Fruit fly (Drosophila melanogaster) whole organism, embryonic: ENCODE measurements around the gene Larp7.
A peak's percentile ranks its signal among the peaks of the same experiment; 100 is the strongest.

Source experiments
- Adf1 ChIP-seq: fragments of 200-800 bp; sonication (Bioruptor generic); IDR thresholded peaks from 2 replicates; pipeline ENCODE4 v1.3.6; 2022; ENCODE audit warnings: missing biosample characterization, missing genetic modification characterization
- Antp ChIP-seq: fragments of 200-800 bp; sonication (Bioruptor generic); optimal IDR thresholded peaks from 3 replicates; lab custom pipeline; 2016; ENCODE audit warnings: missing biosample characterization, missing genetic modification characterization
- Atf3 ChIP-seq: fragments of 200-800 bp; sonication (Bioruptor generic); optimal IDR thresholded peaks from 3 replicates; lab custom pipeline; 2016; ENCODE audit warnings: missing biosample characterization, missing genetic modification characterization
- CG10274 ChIP-seq: fragments of 200-800 bp; sonication (Bioruptor generic); optimal IDR thresholded peaks from 3 replicates; lab custom pipeline; 2017; ENCODE audit warnings: missing biosample characterization, mild to moderate bottlenecking, missing genetic modification characterization
- CG12155 ChIP-seq: fragments of 200-800 bp; sonication (Bioruptor generic); optimal IDR thresholded peaks from 3 replicates; lab custom pipeline; 2016; ENCODE audit warnings: missing biosample characterization, missing genetic modification characterization
- CG12219 ChIP-seq: fragments of 200-800 bp; sonication (Bioruptor generic); optimal IDR thresholded peaks from 3 replicates; lab custom pipeline; 2018; ENCODE audit warnings: missing biosample characterization, mild to moderate bottlenecking, missing genetic modification characterization
- CG13894 ChIP-seq: fragments of 200-800 bp; sonication (Bioruptor generic); optimal IDR thresholded peaks from 3 replicates; lab custom pipeline; 2018; ENCODE audit warnings: missing biosample characterization, mild to moderate bottlenecking, missing genetic modification characterization, moderate library complexity
- CG17829 ChIP-seq: fragments of 200-800 bp; optimal IDR thresholded peaks from 2 replicates; lab custom pipeline; 2019; ENCODE audit warnings: missing biosample characterization, mild to moderate bottlenecking, missing genetic modification characterization, moderate library complexity
- CG2875 ChIP-seq: fragments of 200-800 bp; sonication (Bioruptor generic); optimal IDR thresholded peaks from 2 replicates; lab custom pipeline; 2017; ENCODE audit warnings: missing biosample characterization, mild to moderate bottlenecking, missing genetic modification characterization, missing genetic modification reagents
- CG30431 ChIP-seq: fragments of 200-800 bp; sonication (Bioruptor generic); optimal IDR thresholded peaks from 2 replicates; lab custom pipeline; 2017; ENCODE audit warnings: missing biosample characterization, missing genetic modification characterization
- CG31388 ChIP-seq: fragments of 200-800 bp; sonication (Bioruptor generic); optimal IDR thresholded peaks from 2 replicates; lab custom pipeline; 2016; ENCODE audit warnings: missing biosample characterization, missing genetic modification characterization
- CG32532 ChIP-seq: fragments of 200-800 bp; sonication (Bioruptor generic); IDR thresholded peaks from 2 replicates; pipeline ENCODE4 v1.3.6; 2022; ENCODE audit warnings: missing biosample characterization, missing genetic modification characterization
- CG3407 ChIP-seq: fragments of 200-800 bp; sonication (Bioruptor generic); optimal IDR thresholded peaks from 2 replicates; lab custom pipeline; 2018; ENCODE audit warnings: missing biosample characterization, mild to moderate bottlenecking, missing genetic modification characterization
- CG34422 ChIP-seq: fragments of 200-800 bp; sonication (Bioruptor generic); IDR thresholded peaks from 3 replicates; pipeline ENCODE4 v1.3.6; 2022; ENCODE audit warnings: missing biosample characterization, missing genetic modification characterization
- CG4404 ChIP-seq: fragments of 200-800 bp; sonication (Bioruptor generic); IDR thresholded peaks from 2 replicates; pipeline ENCODE4 v1.3.6; 2022; ENCODE audit warnings: missing biosample characterization, missing genetic modification characterization
- CG6854 ChIP-seq: fragments of 200-800 bp; sonication (Bioruptor generic); optimal IDR thresholded peaks from 3 replicates; lab custom pipeline; 2017; ENCODE audit warnings: missing biosample characterization, mild to moderate bottlenecking, missing genetic modification characterization
- CG7357 ChIP-seq: fragments of 200-800 bp; sonication (Bioruptor generic); IDR thresholded peaks from 3 replicates; pipeline ENCODE4 v1.3.6; 2022; ENCODE audit warnings: missing biosample characterization, missing genetic modification characterization
- CG7839 ChIP-seq: fragments of 200-800 bp; sonication (Bioruptor generic); optimal IDR thresholded peaks from 3 replicates; lab custom pipeline; 2018; ENCODE audit warnings: missing biosample characterization, mild to moderate bottlenecking, missing genetic modification characterization, moderate library complexity
- E2f1 ChIP-seq: fragments of 200-800 bp; sonication (Bioruptor generic); IDR thresholded peaks from 2 replicates; pipeline ENCODE4 v1.3.6; 2022; ENCODE audit warnings: missing biosample characterization, missing genetic modification characterization
- E2f2 ChIP-seq: fragments of 200-800 bp; sonication (Bioruptor generic); IDR thresholded peaks from 2 replicates; pipeline ENCODE4 v1.3.6; 2022; ENCODE audit warnings: missing biosample characterization, missing genetic modification characterization
- Elba2 ChIP-seq: fragments of 200-800 bp; sonication (Bioruptor generic); optimal IDR thresholded peaks from 3 replicates; lab custom pipeline; 2016; ENCODE audit warnings: missing biosample characterization, missing genetic modification characterization
- GATAe ChIP-seq: fragments of 200-800 bp; sonication (Bioruptor generic); conservative IDR thresholded peaks from 2 replicates; pipeline ENCODE4 v1.3.6; 2022; ENCODE audit warnings: missing biosample characterization, missing genetic modification characterization
- Hey ChIP-seq: fragments of 200-800 bp; sonication (Bioruptor generic); optimal IDR thresholded peaks from 3 replicates; lab custom pipeline; 2018; ENCODE audit warnings: missing biosample characterization, mild to moderate bottlenecking, missing genetic modification characterization
- Hr51 ChIP-seq, 2 experiments: fragments of 200-800 bp; sonication (Bioruptor generic); optimal IDR thresholded peaks; 2 replicates in 1 of 2; 3 replicates in 1 of 2; lab custom pipeline; 2016 to 2018; ENCODE audit warnings: missing biosample characterization in 2 of 2, missing genetic modification characterization in 2 of 2, mild to moderate bottlenecking in 1 of 2, moderate library complexity in 1 of 2
- Nf-YB ChIP-seq: fragments of 200-800 bp; sonication (Bioruptor generic); optimal IDR thresholded peaks from 3 replicates; lab custom pipeline; 2019; ENCODE audit warnings: missing biosample characterization, mild to moderate bottlenecking, missing genetic modification characterization, moderate library complexity
- Oaz ChIP-seq: fragments of 200-800 bp; sonication (Bioruptor generic); IDR thresholded peaks from 2 replicates; pipeline ENCODE4 v1.3.6; 2022; ENCODE audit warnings: missing biosample characterization, missing genetic modification characterization
- Optix ChIP-seq: fragments of 200-800 bp; sonication (Bioruptor generic); IDR thresholded peaks from 3 replicates; pipeline ENCODE4 v1.3.6; 2022; ENCODE audit warnings: missing biosample characterization, missing genetic modification characterization
- Side ChIP-seq: fragments of 200-800 bp; sonication (Bioruptor generic); optimal IDR thresholded peaks from 2 replicates; lab custom pipeline; 2016; ENCODE audit warnings: missing biosample characterization, missing genetic modification characterization
- Sox100B ChIP-seq: fragments of 200-800 bp; sonication (Bioruptor generic); optimal IDR thresholded peaks from 3 replicates; lab custom pipeline; 2018; ENCODE audit warnings: missing biosample characterization, mild to moderate bottlenecking, missing genetic modification characterization
- Tbp ChIP-seq: fragments of >200 bp; optimal IDR thresholded peaks from 2 replicates; lab custom pipeline; 2018; ENCODE audit warnings: missing biosample characterization, missing genetic modification characterization
- ara ChIP-seq: fragments of 200-800 bp; sonication (Bioruptor generic); IDR thresholded peaks from 2 replicates; pipeline ENCODE4 v1.3.6; 2022; ENCODE audit warnings: missing biosample characterization, missing genetic modification characterization
- chn ChIP-seq: fragments of 200-800 bp; sonication (Bioruptor generic); optimal IDR thresholded peaks from 2 replicates; lab custom pipeline; 2016; ENCODE audit warnings: missing biosample characterization, missing genetic modification characterization
- crp ChIP-seq, 2 experiments: fragments of 200-800 bp; sonication (Bioruptor generic); optimal IDR thresholded peaks; 2 replicates in 1 of 2; 3 replicates in 1 of 2; lab custom pipeline; 2017; ENCODE audit warnings: missing biosample characterization in 2 of 2, missing genetic modification characterization in 2 of 2, mild to moderate bottlenecking in 1 of 2, moderate library complexity in 1 of 2
- gcm ChIP-seq: fragments of 200-800 bp; sonication (Bioruptor generic); optimal IDR thresholded peaks from 2 replicates; lab custom pipeline; 2019; ENCODE audit warnings: missing biosample characterization, mild to moderate bottlenecking, missing genetic modification characterization, moderate library complexity
- jumu ChIP-seq: fragments of 200-800 bp; sonication (Bioruptor generic); optimal IDR thresholded peaks from 3 replicates; lab custom pipeline; 2016; ENCODE audit warnings: missing biosample characterization, missing genetic modification characterization
- lmd ChIP-seq: fragments of 200-800 bp; sonication (Bioruptor generic); IDR thresholded peaks from 2 replicates; pipeline ENCODE4 v1.3.6; 2022; ENCODE audit warnings: missing biosample characterization, missing genetic modification characterization
- mirr ChIP-seq: fragments of 200-800 bp; sonication (Bioruptor generic); optimal IDR thresholded peaks from 3 replicates; lab custom pipeline; 2018; ENCODE audit warnings: missing biosample characterization, mild to moderate bottlenecking, missing genetic modification characterization
- org-1 ChIP-seq: fragments of 200-800 bp; sonication (Bioruptor generic); optimal IDR thresholded peaks from 2 replicates; lab custom pipeline; 2017; ENCODE audit warnings: missing biosample characterization, missing genetic modification characterization
- pan ChIP-seq, 4 experiments: fragments of >200 bp in 3 of 4; fragments of 200-800 bp in 1 of 4; sonication (Bioruptor generic) in 1 of 4; optimal IDR thresholded peaks in 3 of 4; IDR thresholded peaks in 1 of 4; 2 replicates each; pipeline versions ENCODE4 v1.3.6 to Lab custom; 2017 to 2022; ENCODE audit warnings: missing biosample characterization in 2 of 4, missing genetic modification characterization in 2 of 4, mixed read lengths in 1 of 4
- pfk ChIP-seq: fragments of 200-800 bp; sonication (Bioruptor generic); optimal IDR thresholded peaks from 2 replicates; lab custom pipeline; 2018; ENCODE audit warnings: missing biosample characterization, mild to moderate bottlenecking, missing genetic modification characterization, moderate library complexity
- pita ChIP-seq: fragments of 200-800 bp; sonication (Bioruptor generic); optimal IDR thresholded peaks from 2 replicates; lab custom pipeline; 2017; ENCODE audit warnings: missing biosample characterization, mild to moderate bottlenecking, missing genetic modification characterization
- prd ChIP-seq, 3 experiments: fragments of >200 bp in 2 of 3; fragments of 200-800 bp in 1 of 3; sonication (Bioruptor generic) in 1 of 3; optimal IDR thresholded peaks in 2 of 3; IDR thresholded peaks in 1 of 3; 2 replicates in 2 of 3; 3 replicates in 1 of 3; pipeline versions ENCODE4 v1.3.6 to Lab custom; 2017 to 2022; ENCODE audit warnings: missing biosample characterization in 1 of 3, missing genetic modification characterization in 1 of 3
- scrt ChIP-seq: fragments of 200-800 bp; sonication (Bioruptor generic); optimal IDR thresholded peaks from 2 replicates; lab custom pipeline; 2018; ENCODE audit warnings: missing biosample characterization, mild to moderate bottlenecking, missing genetic modification characterization, moderate library complexity
- sim ChIP-seq: fragments of 200-800 bp; sonication (Bioruptor generic); IDR thresholded peaks from 2 replicates; pipeline ENCODE4 v1.3.6; 2022; ENCODE audit warnings: missing biosample characterization, missing genetic modification characterization
- slou ChIP-seq: fragments of 200-800 bp; sonication (Bioruptor generic); optimal IDR thresholded peaks from 3 replicates; lab custom pipeline; 2016; ENCODE audit warnings: missing biosample characterization, missing genetic modification characterization
- so ChIP-seq: fragments of 200-800 bp; sonication (Bioruptor generic); IDR thresholded peaks from 3 replicates; pipeline ENCODE4 v1.3.6; 2022; ENCODE audit warnings: missing biosample characterization, missing genetic modification characterization
- ssp ChIP-seq: fragments of 200-800 bp; sonication (Bioruptor generic); IDR thresholded peaks from 2 replicates; pipeline ENCODE4 v1.3.6; 2022; ENCODE audit warnings: missing biosample characterization, missing genetic modification characterization
- sug ChIP-seq: fragments of 200-800 bp; optimal IDR thresholded peaks from 2 replicates; lab custom pipeline; 2019; ENCODE audit warnings: missing biosample characterization, mild to moderate bottlenecking, missing genetic modification characterization, moderate library complexity

The Larp7 gene

DNA sequence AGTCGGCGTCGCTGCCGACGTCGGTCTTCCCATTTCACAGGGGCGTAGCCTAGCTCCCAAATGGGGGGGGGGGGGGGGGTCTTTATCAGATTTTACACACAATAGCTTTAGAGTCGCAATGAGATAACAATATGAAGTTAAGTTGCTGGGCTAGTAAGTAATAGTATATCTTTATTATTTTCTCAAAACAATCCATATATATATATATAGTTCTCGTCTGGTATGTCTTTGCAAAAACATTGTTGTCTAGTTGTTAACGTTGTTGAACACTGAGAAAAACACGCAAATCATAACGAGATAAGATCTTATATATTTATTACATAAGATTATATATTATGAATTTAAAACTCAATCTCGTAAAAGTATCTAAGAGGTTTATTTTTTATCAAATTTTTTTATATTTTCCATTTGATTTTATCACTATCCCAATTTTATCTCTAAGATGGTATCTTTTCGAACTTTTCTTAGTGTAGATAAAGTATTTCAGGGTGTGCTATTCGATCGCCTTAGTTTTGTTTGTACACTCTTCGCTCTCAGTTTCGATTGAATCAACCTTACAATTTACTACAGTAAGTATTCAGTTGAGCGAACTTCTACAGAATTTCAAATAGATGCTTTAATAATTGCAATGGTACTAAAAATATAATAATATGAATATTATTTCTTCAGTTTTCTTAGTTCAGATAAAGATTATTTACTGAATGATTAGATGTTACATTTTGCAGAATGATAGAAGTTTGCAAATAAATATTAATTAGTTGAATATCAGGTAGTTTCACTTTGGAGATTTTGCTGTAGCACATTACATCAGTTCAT lies 41.5 kb upstream of the Larp7 start (continued):
- TF ChIP-seq jumu (GFP tag; lab: Kevin White, UChicago) (no peak), Elba2 (GFP tag; lab: Kevin White, UChicago) (no peak), CG34422 (GFP tag; lab: Robert Waterston, UW) (peak; percentile 85), chn (GFP tag; lab: Kevin White, UChicago) (no peak), sim (0 out of 2 replicates have a peak, but pooled peaks have one; percentile 22), pan (optimal IDR thresholded peaks at IDR 0.05; lab: Kevin White, UChicago) (no peak), pan (GFP tag; optimal IDR thresholded peaks at IDR 0.05 in 1 of 2, IDR thresholded peaks at IDR 0.05 in 1 of 2) (peak in 1 of 2 experiments; percentile 78), Atf3 (GFP tag; lab: Kevin White, UChicago) (no peak), Sox100B (GFP tag; lab: Kevin White, UChicago) (peak; percentile 39), CG12219 (GFP tag; lab: Kevin White, UChicago) (peak; percentile 19), E2f1 (GFP tag; lab: Robert Waterston, UW) (peak; percentile 85), Nf-YB (GFP tag; lab: Kevin White, UChicago) (peak; percentile 58), Hr51 (GFP tag; optimal IDR thresholded peaks at IDR 0.05; lab: Kevin White, UChicago) (peak; percentile 2 to 76), CG3407 (GFP tag; lab: Kevin White, UChicago) (no peak), CG7357 (peak; percentile 69), CG6854 (peak; percentile 59), E2f2 (GFP tag; lab: Robert Waterston, UW) (peak; percentile 36), scrt (peak; percentile 66), org-1 (GFP tag; lab: Kevin White, UChicago) (peak; percentile 29), prd (optimal IDR thresholded peaks at IDR 0.05; lab: Kevin White, UChicago) (no peak), prd (GFP tag; IDR thresholded peaks at IDR 0.05; lab: Robert Waterston, UW) (peak; percentile 83), CG17829 (peak; percentile 41), ssp (GFP tag; lab: Robert Waterston, UW) (peak; percentile 55), Side (no peak), GATAe (GFP tag; lab: Robert Waterston, UW) (peak; percentile 57; the same call in 1 of the 2 replicates), CG12155 (GFP tag; lab: Kevin White, UChicago) (peak; percentile 19), pfk (no peak), Tbp (GFP tag; lab: Kevin White, UChicago) (no peak), CG31388 (no peak), CG10274 (peak; percentile 67), Oaz (GFP tag; lab: Robert Waterston, UW) (0 out of 2 replicates have a peak, but pooled peaks have one; percentile 19), Adf1 (GFP tag; lab: Robert Waterston, UW) (peak; percentile 96), Hey (tag; lab: Kevin White, UChicago) (no peak), CG4404 (peak; percentile 66; the same call in 1 of the 2 replicates), Antp (GFP tag; lab: Kevin White, UChicago) (no peak), CG13894 (tag; lab: Kevin White, UChicago) (peak; percentile 82), CG30431 (peak; percentile 47), slou (no peak), so (GFP tag; lab: Robert Waterston, UW) (0 out of 3 replicates have a peak, but pooled peaks have one; percentile 49), CG2875 (GFP tag; lab: Kevin White, UChicago) (no peak), pita (GFP tag; lab: Kevin White, UChicago) (no peak), Optix (GFP tag; lab: Robert Waterston, UW) (peak; percentile 45; the same call in 1 of the 3 replicates), CG32532 (GFP tag; lab: Robert Waterston, UW) (peak; percentile 94), lmd (peak; percentile 80; the same call in 1 of the 2 replicates), CG7839 (tag; lab: Kevin White, UChicago) (peak; percentile 81), crp (GFP tag; optimal IDR thresholded peaks at IDR 0.05; lab: Kevin White, UChicago) (no peak), mirr (GFP tag; lab: Kevin White, UChicago) (peak; percentile 77), sug (tag; lab: Kevin White, UChicago) (peak; percentile 54), gcm (peak; percentile 19), ara (GFP tag; lab: Robert Waterston, UW) (no peak)
